Worm (Caenorhabditis elegans) whole organism, L3 larva: Measurements from ENCODE around the gene T23B7.3.

Experiments
- ceh-9 ChIP-seq: sonication (generic microtip); optimal IDR thresholded peaks from 2 replicates; lab custom pipeline; 2018; ENCODE audit warnings: missing biosample characterization, missing genetic modification characterization
- fos-1 ChIP-seq: fragments of 150-350 bp; optimal IDR thresholded peaks from 2 replicates; lab custom pipeline; 2014; ENCODE audit warnings: missing biosample characterization, missing genetic modification characterization
- nhr-11 ChIP-seq: fragments of 150-350 bp; optimal IDR thresholded peaks from 2 replicates; lab custom pipeline; 2014; ENCODE audit warnings: missing biosample characterization, missing genetic modification characterization
- snpc-4 ChIP-seq: fragments of 150-350 bp; optimal IDR thresholded peaks from 2 replicates; lab custom pipeline; 2014; ENCODE audit warnings: missing biosample characterization, missing genetic modification characterization

- TF ChIP-seq ceh-9 (no peak), nhr-11 (tag; lab: Kevin White, UChicago) (no peak), fos-1 (tag; lab: Kevin White, UChicago) (no peak), snpc-4 (tag; lab: Kevin White, UChicago) (no peak)
Observed at ce11 chrII:4869793-4870343, 19.9 kb downstream of the T23B7.3 start.
